Worm (Caenorhabditis elegans): ENCODE data around the gene thoc-2.
A peak's percentile ranks its signal among the peaks of the same experiment; 100 is the strongest.

thoc-2 gene

DNA sequence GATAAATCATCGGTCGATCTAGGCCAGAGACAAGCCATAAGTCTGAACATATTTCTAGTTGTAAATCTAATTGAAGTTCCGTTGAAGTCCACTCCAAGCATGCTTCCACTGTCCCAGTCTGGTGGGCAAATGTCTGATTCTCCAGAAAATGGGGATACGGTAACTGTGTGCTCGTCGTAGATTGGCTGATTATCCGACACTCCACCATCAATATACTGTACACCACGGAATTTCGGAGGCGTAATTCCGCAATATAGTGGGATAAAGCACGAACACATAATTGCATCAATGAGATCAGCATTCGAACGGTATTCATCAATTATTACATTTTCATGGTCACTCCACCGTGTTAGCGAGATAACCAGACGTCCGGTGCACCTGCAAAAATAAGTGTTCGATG, 50.4 kb downstream of the thoc-2 start:
- peak; percentile 75 for TF ChIP-seq nhr-85 (tag)
- TF ChIP-seq ama-1 (optimal IDR thresholded peaks at IDR 0.05): no peak

DNA sequence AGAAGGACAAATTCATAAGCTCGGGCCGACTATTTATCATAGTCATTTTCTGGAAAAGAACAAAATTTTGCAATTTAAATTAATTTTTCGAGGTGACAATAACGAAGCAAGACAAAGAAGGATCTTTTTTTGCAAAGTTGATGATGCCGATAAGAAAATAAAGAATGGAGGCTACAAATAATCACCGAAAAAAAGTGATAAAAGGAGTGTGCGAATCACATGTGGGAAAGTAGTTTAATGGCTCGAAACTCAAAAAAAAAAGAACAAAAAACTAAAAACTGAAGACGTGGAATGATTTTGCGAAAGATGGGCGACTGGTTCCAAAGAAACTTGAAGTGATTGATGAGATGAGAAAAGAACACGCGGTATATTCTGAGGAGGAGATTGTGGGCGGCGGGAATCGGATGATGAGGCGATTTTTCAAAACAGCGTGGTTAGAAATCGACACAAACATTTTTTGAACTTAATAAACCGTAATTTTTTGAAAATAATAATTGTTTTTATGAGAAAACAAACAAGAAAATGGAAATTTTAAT, 51.6 kb downstream of the thoc-2 start, which contains the start of gene atgl-1:
TSS of gene atgl-1 (minus strand) at position 51 of the 536 bp plus-strand sequence.
- TF ChIP-seq hlh-4 (tag; optimal IDR thresholded peaks at IDR 0.05): no peak
- TF ChIP-seq lin-14 (GFP tag; optimal IDR thresholded peaks at IDR 0.05): peak; percentile 62
- TF ChIP-seq ama-1 (optimal IDR thresholded peaks at IDR 0.05): no peak
- peak; percentile 3 for TF ChIP-seq nhr-20 (tag; optimal IDR thresholded peaks at IDR 0.05)
- TF ChIP-seq efl-1 (optimal IDR thresholded peaks at IDR 0.05): no peak
- TF ChIP-seq efl-1 (GFP tag; optimal IDR thresholded peaks at IDR 0.05 in 1 of 2): peak in 1 of 2 experiments; percentile 51
- no peak for TF ChIP-seq alr-1 (tag; optimal IDR thresholded peaks at IDR 0.05; ENCODE audit: borderline replicate concordance)
- no peak for TF ChIP-seq fos-1 (tag; optimal IDR thresholded peaks at IDR 0.05)
- peak; percentile 84 for TF ChIP-seq nhr-85 (tag)
- no peak for TF ChIP-seq nhr-47 (tag; optimal IDR thresholded peaks at IDR 0.05)
- peak; percentile 46 for TF ChIP-seq blmp-1 (tag; optimal IDR thresholded peaks at IDR 0.05)
- no peak for TF ChIP-seq fkh-8 (tag; optimal IDR thresholded peaks at IDR 0.05)
- TF ChIP-seq nhr-71 (tag; optimal IDR thresholded peaks at IDR 0.05): peak; percentile 37
- TF ChIP-seq elt-3 (tag; optimal IDR thresholded peaks at IDR 0.05): peak in 1 of 6 experiments; percentile 18
- TF ChIP-seq swsn-7 (tag; optimal IDR thresholded peaks at IDR 0.05): no peak
- TF ChIP-seq sup-37 (GFP tag; optimal IDR thresholded peaks at IDR 0.05): no peak
- no peak for TF ChIP-seq vab-15 (tag; optimal IDR thresholded peaks at IDR 0.05)

DNA sequence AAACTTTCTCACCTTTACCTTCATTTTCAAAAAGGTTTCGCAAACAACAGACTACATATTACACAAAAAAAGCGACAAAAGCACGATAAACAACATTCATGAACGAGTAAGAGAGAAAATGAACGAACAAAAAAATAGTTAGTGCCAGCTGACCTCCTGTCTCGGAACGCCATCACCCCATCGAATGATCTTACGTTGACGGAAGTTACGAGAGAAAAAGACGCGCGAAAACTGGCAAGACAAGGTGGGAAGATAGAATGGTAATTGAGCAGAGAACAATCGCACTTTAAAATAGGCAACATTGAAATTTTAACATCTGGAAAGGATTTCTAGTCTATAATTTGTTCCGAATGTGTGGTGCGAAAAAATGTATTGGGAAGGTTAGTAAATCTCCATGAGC, 52.4 kb downstream of the thoc-2 start:
- TF ChIP-seq ceh-8 (GFP tag; optimal IDR thresholded peaks at IDR 0.05) (no peak), nhr-237 (tag; optimal IDR thresholded peaks at IDR 0.05) (no peak), ets-5 (GFP tag; IDR thresholded peaks at IDR 0.05) (no peak), zag-1 (tag; optimal IDR thresholded peaks at IDR 0.05) (no peak), F16B12.6 (tag; optimal IDR thresholded peaks at IDR 0.05) (no peak), C04F5.9 (tag; optimal IDR thresholded peaks at IDR 0.05) (no peak), mep-1 (tag; optimal IDR thresholded peaks at IDR 0.05) (peak; percentile 32), unc-30 (tag; optimal IDR thresholded peaks at IDR 0.05) (no peak), elt-3 (tag; optimal IDR thresholded peaks at IDR 0.05) (peak in 1 of 6 experiments; percentile 6), nhr-20 (tag; optimal IDR thresholded peaks at IDR 0.05) (no peak), lin-35 (GFP tag; optimal IDR thresholded peaks at IDR 0.05) (peak in 1 of 2 experiments; percentile 45), nhr-71 (tag; optimal IDR thresholded peaks at IDR 0.05) (no peak), unc-86 (tag; optimal IDR thresholded peaks at IDR 0.05) (no peak), dsc-1 (tag; optimal IDR thresholded peaks at IDR 0.05) (peak; percentile 69), ama-1 (optimal IDR thresholded peaks at IDR 0.05) (peak; percentile 65), C16A3.4 (tag; optimal IDR thresholded peaks at IDR 0.05) (no peak), alr-1 (tag; optimal IDR thresholded peaks at IDR 0.05; ENCODE audit: borderline replicate concordance) (no peak), nhr-12 (tag; optimal IDR thresholded peaks at IDR 0.05) (no peak), ztf-11 (tag; optimal IDR thresholded peaks at IDR 0.05) (no peak), ztf-4 (tag; optimal IDR thresholded peaks at IDR 0.05) (no peak), lin-14 (GFP tag; optimal IDR thresholded peaks at IDR 0.05) (peak; percentile 34), blmp-1 (tag; optimal IDR thresholded peaks at IDR 0.05) (peak; percentile 50), snu-23 (GFP tag; optimal IDR thresholded peaks at IDR 0.05) (no peak), zip-4 (GFP tag; optimal IDR thresholded peaks at IDR 0.05) (no peak), fkh-4 (tag; optimal IDR thresholded peaks at IDR 0.05; ENCODE audit: borderline replicate concordance) (peak; percentile 42), mef-2 (tag; optimal IDR thresholded peaks at IDR 0.05) (no peak), rnt-1 (tag; optimal IDR thresholded peaks at IDR 0.05) (peak; percentile 10), nhr-90 (tag; optimal IDR thresholded peaks at IDR 0.05; ENCODE audit: poor library complexity) (peak; percentile 14), ceh-82 (tag; optimal IDR thresholded peaks at IDR 0.05) (no peak), fos-1 (tag; optimal IDR thresholded peaks at IDR 0.05) (no peak), lin-15B (tag; optimal IDR thresholded peaks at IDR 0.05) (no peak), pax-3 (tag; optimal IDR thresholded peaks at IDR 0.05) (no peak), egl-13 (tag; optimal IDR thresholded peaks at IDR 0.05) (no peak), nhr-19 (GFP tag; conservative IDR thresholded peaks at IDR 0.05) (peak; percentile 42)
